Worm (Caenorhabditis elegans): ENCODE results near the gene ZK632.10.

DNA sequence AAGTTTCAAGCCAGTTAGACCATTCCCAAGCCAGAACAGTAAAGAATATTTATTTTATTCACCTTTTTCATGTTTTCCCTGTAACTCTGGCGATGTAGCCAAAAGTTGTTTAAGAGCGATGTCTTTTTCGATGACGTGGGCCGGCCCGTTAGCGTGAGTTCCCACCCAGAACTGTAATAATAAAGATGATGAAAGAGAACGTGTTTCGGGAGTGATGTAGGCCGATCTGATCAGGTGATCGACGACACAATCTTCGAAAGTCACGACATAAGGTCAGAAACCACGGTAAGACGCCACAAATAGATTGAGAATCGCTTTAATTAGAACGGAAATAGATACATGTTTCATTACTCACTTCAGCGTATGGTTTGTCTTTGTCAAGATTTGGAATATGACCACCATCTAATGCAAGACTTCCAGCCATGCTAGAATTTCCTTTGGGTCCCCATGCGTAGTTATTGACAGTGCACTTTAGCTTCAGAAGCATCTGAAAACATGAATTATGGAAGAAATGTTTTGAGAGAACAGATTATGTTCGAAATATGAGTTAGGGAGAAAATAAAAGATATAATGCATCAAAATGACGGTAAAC lies 20.5 kb downstream of the ZK632.10 start, which contains the start of gene ZK632.4:
- no peak for TF ChIP-seq W03F9.2 (tag; optimal IDR thresholded peaks at IDR 0.05)
- no peak for TF ChIP-seq him-1 (tag; optimal IDR thresholded peaks at IDR 0.05)
- no peak for TF ChIP-seq dao-5 (tag; optimal IDR thresholded peaks at IDR 0.05)
